Worm (Caenorhabditis elegans): ENCODE measurements around the gene C44C10.7.

The C44C10.7 gene

DNA sequence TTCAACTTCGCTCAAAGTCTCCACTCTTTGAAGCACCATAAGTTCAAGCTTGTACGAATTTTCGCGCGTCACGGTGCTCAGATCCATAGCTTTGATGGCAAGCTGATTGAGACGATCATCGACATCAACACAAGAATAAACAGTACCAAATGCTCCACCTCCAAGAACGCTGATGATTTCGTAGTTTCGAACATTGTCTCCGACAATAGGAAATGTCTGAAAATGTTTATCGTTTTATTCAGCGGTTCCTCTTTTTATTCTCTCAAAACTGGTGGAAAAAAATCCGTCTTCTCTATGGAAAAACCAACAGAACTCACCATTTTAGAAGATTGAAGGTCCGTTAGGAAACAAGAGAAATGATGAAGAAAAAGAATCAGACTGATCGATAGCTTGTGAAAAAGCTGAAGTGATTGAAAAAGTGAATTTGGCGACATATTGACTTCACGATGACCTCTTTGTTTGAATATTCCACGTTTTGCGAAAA lies at the start of gene C44C10.7:
C44C10.7 (minus strand) TSS at position 434 of the 484 bp plus-strand sequence.
- TF ChIP-seq nhr-6 (tag; optimal IDR thresholded peaks at IDR 0.05), result no peak

DNA sequence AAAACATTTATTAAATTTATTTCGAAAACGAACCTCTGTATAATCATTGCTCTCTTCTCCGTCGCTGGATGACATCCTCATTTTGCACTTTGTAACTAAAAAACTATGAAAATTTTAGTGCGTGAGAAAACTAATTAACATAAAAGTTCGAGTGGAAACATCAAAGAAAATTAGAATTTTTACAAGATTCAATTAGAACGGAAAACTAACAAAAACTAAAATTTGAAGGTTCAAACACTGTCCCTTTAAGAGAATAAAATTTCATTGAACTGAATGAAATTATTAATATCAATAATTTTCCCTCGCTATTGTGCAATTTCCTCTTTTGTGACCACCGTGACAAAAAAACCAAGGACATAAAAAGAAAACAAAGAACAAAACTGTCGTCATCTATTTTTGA lies 49.0 kb upstream of the C44C10.7 start, which contains the start of gene D1053.3:
D1053.3 (minus strand) TSS at position 101 of the 400 bp plus-strand sequence.
- TF ChIP-seq peb-1 (tag; optimal IDR thresholded peaks at IDR 0.05), result no peak
- TF ChIP-seq elt-3 (tag; optimal IDR thresholded peaks at IDR 0.05), result no peak
- TF ChIP-seq nhr-129 (tag; optimal IDR thresholded peaks at IDR 0.05), result no peak
- TF ChIP-seq nhr-25 (tag; optimal IDR thresholded peaks at IDR 0.05), result no peak
- TF ChIP-seq sem-4 (tag; optimal IDR thresholded peaks at IDR 0.05), result no peak
- TF ChIP-seq mdl-1 (tag; optimal IDR thresholded peaks at IDR 0.05), result no peak
- no peak for TF ChIP-seq blmp-1 (tag; optimal IDR thresholded peaks at IDR 0.05; ENCODE audit: insufficient read depth)
- no peak for TF ChIP-seq lsy-2 (tag; optimal IDR thresholded peaks at IDR 0.05)
- TF ChIP-seq dmd-4 (tag; optimal IDR thresholded peaks at IDR 0.05), result no peak
- TF ChIP-seq lin-39 (tag; optimal IDR thresholded peaks at IDR 0.05), result no peak
- TF ChIP-seq lin-13 (GFP tag; optimal IDR thresholded peaks at IDR 0.05), result no peak
- no peak for TF ChIP-seq nhr-77 (tag; optimal IDR thresholded peaks at IDR 0.05)
- TF ChIP-seq egl-27 (tag; optimal IDR thresholded peaks at IDR 0.05), result no peak
- no peak for TF ChIP-seq fos-1 (tag; optimal IDR thresholded peaks at IDR 0.05)

DNA sequence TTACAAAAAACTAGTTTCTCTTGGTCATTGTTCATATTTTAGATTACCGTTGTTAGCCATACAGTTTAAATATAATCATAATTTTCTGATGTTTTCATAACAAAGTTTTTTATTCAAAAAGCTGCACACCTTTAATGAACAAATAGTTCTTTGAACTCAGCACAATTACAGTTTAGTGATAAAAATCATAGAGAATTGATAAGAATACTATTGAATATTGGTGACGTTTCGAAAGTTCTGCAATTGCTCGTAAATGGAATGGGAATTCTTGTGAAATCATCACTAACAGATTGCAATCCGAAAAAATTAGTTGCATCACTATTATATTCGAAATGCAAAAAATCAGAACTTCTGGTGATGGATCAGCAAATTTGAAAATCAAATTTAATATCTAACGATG lies 46.0 kb upstream of the C44C10.7 start:
- TF ChIP-seq crh-2 (tag; optimal IDR thresholded peaks at IDR 0.05), result no peak
- TF ChIP-seq nhr-21 (tag; optimal IDR thresholded peaks at IDR 0.05), result no peak
- TF ChIP-seq ZK546.5 (tag; optimal IDR thresholded peaks at IDR 0.05), result no peak
- TF ChIP-seq nhr-129 (tag; optimal IDR thresholded peaks at IDR 0.05), result no peak
- TF ChIP-seq fos-1 (tag; optimal IDR thresholded peaks at IDR 0.05), result peak; percentile 66
- TF ChIP-seq ztf-4 (tag; optimal IDR thresholded peaks at IDR 0.05), result no peak
- TF ChIP-seq ceh-16 (tag; optimal IDR thresholded peaks at IDR 0.05), result no peak
- no peak for TF ChIP-seq snpc-4 (tag; optimal IDR thresholded peaks at IDR 0.05)

DNA sequence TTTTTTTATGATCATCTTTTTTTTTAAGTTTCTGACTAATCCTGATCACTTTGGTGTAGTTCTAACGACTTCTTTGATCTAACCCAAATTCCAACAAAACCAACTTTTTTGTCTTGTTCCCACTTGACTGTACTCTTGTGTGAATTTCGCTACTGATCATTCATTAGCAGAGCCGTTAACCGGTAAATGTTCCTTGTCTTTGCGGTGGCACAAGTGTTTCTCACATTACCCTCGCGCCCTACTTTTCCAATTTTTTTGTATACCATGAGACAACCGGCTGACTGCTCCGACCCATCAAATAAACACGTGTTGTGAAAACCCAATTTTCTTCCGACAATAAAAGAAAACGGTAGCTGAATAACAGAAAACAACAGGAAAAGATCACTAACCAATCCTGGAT lies 44.7 kb upstream of the C44C10.7 start:
- TF ChIP-seq aly-2 (tag; optimal IDR thresholded peaks at IDR 0.05) (no peak), unc-62 (GFP tag; optimal IDR thresholded peaks at IDR 0.05) (no peak), unc-39 (tag; optimal IDR thresholded peaks at IDR 0.05) (no peak), sem-4 (tag; optimal IDR thresholded peaks at IDR 0.05) (no peak), mbf-1 (tag; optimal IDR thresholded peaks at IDR 0.05) (no peak), ZK546.5 (tag; optimal IDR thresholded peaks at IDR 0.05) (no peak), gmeb-1 (tag; optimal IDR thresholded peaks at IDR 0.05) (no peak), egl-27 (tag; optimal IDR thresholded peaks at IDR 0.05) (no peak)

DNA sequence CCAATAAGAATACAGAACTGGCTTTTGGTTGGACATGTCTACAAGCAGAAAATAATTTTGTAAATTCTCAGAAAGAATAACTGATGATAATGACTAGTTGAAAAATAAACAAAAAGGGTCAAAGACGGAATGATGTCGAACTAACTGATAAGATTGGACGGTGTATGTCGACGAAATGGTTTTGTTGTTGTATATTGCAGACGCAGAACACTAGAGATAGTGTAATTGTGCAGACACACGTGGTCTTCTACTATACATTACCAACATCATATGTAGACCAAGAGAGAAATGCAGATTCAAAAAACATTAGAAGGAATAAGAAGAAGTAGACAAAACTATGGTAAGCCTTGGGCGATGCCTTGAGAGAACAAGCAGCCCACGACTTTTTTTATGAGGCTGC lies 39.7 kb upstream of the C44C10.7 start, which contains the start of the genes gst-42 and D1053.2:
gst-42 (minus strand) TSS at position 176 of the 400 bp plus-strand sequence.
D1053.2 (plus strand) TSS at position 391 of the 400 bp plus-strand sequence.
- TF ChIP-seq nhr-11 (tag; optimal IDR thresholded peaks at IDR 0.05) (no peak), crh-2 (tag; optimal IDR thresholded peaks at IDR 0.05) (peak; percentile 89), dmd-4 (tag; optimal IDR thresholded peaks at IDR 0.05) (no peak), egl-27 (tag; optimal IDR thresholded peaks at IDR 0.05) (peak; percentile 9), unc-62 (GFP tag; optimal IDR thresholded peaks at IDR 0.05) (no peak), elt-3 (tag; optimal IDR thresholded peaks at IDR 0.05) (no peak), gmeb-1 (tag; optimal IDR thresholded peaks at IDR 0.05) (peak; percentile 40), aly-2 (tag; optimal IDR thresholded peaks at IDR 0.05) (no peak), ceh-16 (tag; optimal IDR thresholded peaks at IDR 0.05) (no peak), sma-9 (GFP tag; optimal IDR thresholded peaks at IDR 0.05) (peak; percentile 97), sma-9 (tag; optimal IDR thresholded peaks at IDR 0.05) (no peak), nhr-10 (tag; optimal IDR thresholded peaks at IDR 0.05) (no peak), nhr-77 (tag; optimal IDR thresholded peaks at IDR 0.05) (no peak), alr-1 (tag; optimal IDR thresholded peaks at IDR 0.05) (no peak), nhr-12 (tag; optimal IDR thresholded peaks at IDR 0.05) (no peak), F13H6.1 (tag; optimal IDR thresholded peaks at IDR 0.05) (peak; percentile 45), nhr-25 (tag; optimal IDR thresholded peaks at IDR 0.05) (no peak), ama-1 (optimal IDR thresholded peaks at IDR 0.05) (no peak), nhr-21 (tag; optimal IDR thresholded peaks at IDR 0.05) (peak; percentile 18), nhr-129 (tag; optimal IDR thresholded peaks at IDR 0.05) (peak; percentile 62), unc-55 (GFP tag; optimal IDR thresholded peaks at IDR 0.05) (no peak), ztf-11 (tag; optimal IDR thresholded peaks at IDR 0.05) (no peak), snpc-4 (tag; optimal IDR thresholded peaks at IDR 0.05) (no peak), nhr-23 (tag; optimal IDR thresholded peaks at IDR 0.05) (no peak), peb-1 (tag; optimal IDR thresholded peaks at IDR 0.05) (no peak), blmp-1 (tag; optimal IDR thresholded peaks at IDR 0.05; ENCODE audit: insufficient read depth) (peak; percentile 5), C34F6.9 (tag; optimal IDR thresholded peaks at IDR 0.05) (no peak), R02D3.7 (tag; optimal IDR thresholded peaks at IDR 0.05) (no peak), ztf-4 (tag; optimal IDR thresholded peaks at IDR 0.05) (no peak), lin-11 (tag; optimal IDR thresholded peaks at IDR 0.05) (no peak), ceh-82 (tag; optimal IDR thresholded peaks at IDR 0.05) (no peak), ZK546.5 (tag; optimal IDR thresholded peaks at IDR 0.05) (no peak), unc-39 (tag; optimal IDR thresholded peaks at IDR 0.05) (no peak), elt-1 (tag; optimal IDR thresholded peaks at IDR 0.05) (no peak), lin-13 (GFP tag; optimal IDR thresholded peaks at IDR 0.05) (no peak), lin-39 (tag; optimal IDR thresholded peaks at IDR 0.05) (no peak), nhr-6 (tag; optimal IDR thresholded peaks at IDR 0.05) (no peak), sem-4 (tag; optimal IDR thresholded peaks at IDR 0.05) (no peak), Y55F3AM.14 (GFP tag; optimal IDR thresholded peaks at IDR 0.05) (no peak), lsy-2 (tag; optimal IDR thresholded peaks at IDR 0.05) (peak in 1 of 2 experiments; percentile 42)
